Worm (Caenorhabditis elegans) whole organism, L1 larva: ENCODE results near the gene nrde-4.

ENCODE experiments used
- C04F5.9 ChIP-seq: sonication (generic microtip); optimal IDR thresholded peaks from 2 replicates; lab custom pipeline; 2016; ENCODE audit warnings: missing genetic modification characterization, missing compliant biosample characterization
- Y116A8C.19 ChIP-seq: sonication (generic microtip); optimal IDR thresholded peaks from 2 replicates; lab custom pipeline; 2016; ENCODE audit warnings: missing compliant biosample characterization, missing genetic modification characterization, borderline replicate concordance
- ama-1 ChIP-seq: fragments of 150-350 bp; optimal IDR thresholded peaks from 2 replicates; lab custom pipeline; 2014
- ceh-63 ChIP-seq: fragments of 200-800 bp; sonication (Bioruptor generic); optimal IDR thresholded peaks from 2 replicates; lab custom pipeline; 2018; ENCODE audit warnings: mild to moderate bottlenecking, missing genetic modification characterization, missing compliant biosample characterization
- ceh-82 ChIP-seq, 3 experiments: fragments of 150-350 bp in 1 of 3; sonication (generic microtip) in 2 of 3; optimal IDR thresholded peaks; 2 replicates each; lab custom pipeline; 2014 to 2017; ENCODE audit warnings: missing biosample characterization in 3 of 3, missing genetic modification characterization in 3 of 3
- ceh-88 ChIP-seq: fragments of 200-800 bp; sonication (Bioruptor generic); IDR thresholded peaks from 2 replicates; pipeline ENCODE4 v1.3.6; 2022; ENCODE audit warnings: missing genetic modification characterization, missing compliant biosample characterization
- dsc-1 ChIP-seq: sonication (generic microtip); optimal IDR thresholded peaks from 2 replicates; lab custom pipeline; 2016; ENCODE audit warnings: mild to moderate bottlenecking, missing genetic modification characterization, missing compliant biosample characterization
- egl-13 ChIP-seq: sonication (generic microtip); optimal IDR thresholded peaks from 2 replicates; lab custom pipeline; 2016; ENCODE audit warnings: missing genotype, missing genetic modification reagents, missing genetic modification characterization, missing compliant biosample characterization
- ets-5 ChIP-seq: fragments of 200-800 bp; sonication (Bioruptor generic); IDR thresholded peaks from 2 replicates; pipeline ENCODE4 v1.3.6; 2022; ENCODE audit warnings: missing genetic modification characterization, missing compliant biosample characterization
- fkh-4 ChIP-seq: sonication (generic microtip); optimal IDR thresholded peaks from 2 replicates; lab custom pipeline; 2016; ENCODE audit warnings: missing compliant biosample characterization, missing genetic modification characterization, borderline replicate concordance
- fkh-8 ChIP-seq: sonication (generic microtip); optimal IDR thresholded peaks from 2 replicates; lab custom pipeline; 2016; ENCODE audit warnings: mild to moderate bottlenecking, missing genetic modification characterization, missing compliant biosample characterization
- jun-1 ChIP-seq: fragments of 150-350 bp; optimal IDR thresholded peaks from 2 replicates; lab custom pipeline; 2014; ENCODE audit warnings: missing biosample characterization, missing genetic modification reagents, missing genetic modification characterization
- lin-14 ChIP-seq: fragments of 200-800 bp; sonication (Bioruptor generic); optimal IDR thresholded peaks from 2 replicates; lab custom pipeline; 2018; ENCODE audit warnings: mild to moderate bottlenecking, missing genetic modification characterization, moderate library complexity, missing compliant biosample characterization
- lin-39 ChIP-seq: fragments of 150-350 bp; optimal IDR thresholded peaks from 2 replicates; lab custom pipeline; 2014; ENCODE audit warnings: missing biosample characterization, missing genetic modification reagents, missing genetic modification characterization
- nhr-19 ChIP-seq: fragments of 200-800 bp; sonication (Bioruptor generic); conservative IDR thresholded peaks from 2 replicates; pipeline ENCODE4 v1.3.6; 2022; ENCODE audit warnings: missing genetic modification characterization, missing compliant biosample characterization
- nhr-28 ChIP-seq: fragments of 150-350 bp; optimal IDR thresholded peaks from 2 replicates; lab custom pipeline; 2014; ENCODE audit warnings: missing biosample characterization, missing genetic modification characterization
- nhr-47 ChIP-seq: sonication (generic microtip); optimal IDR thresholded peaks from 2 replicates; lab custom pipeline; 2016; ENCODE audit warnings: mild to moderate bottlenecking, missing genetic modification characterization, moderate library complexity, missing compliant biosample characterization
- snpc-4 ChIP-seq: fragments of 150-350 bp; optimal IDR thresholded peaks from 2 replicates; lab custom pipeline; 2014; ENCODE audit warnings: missing biosample characterization, missing genetic modification characterization
- unc-86 ChIP-seq: sonication (generic microtip); optimal IDR thresholded peaks from 2 replicates; lab custom pipeline; 2016; ENCODE audit warnings: missing genetic modification characterization, missing compliant biosample characterization
- unc-98 ChIP-seq: fragments of 200-800 bp; sonication (Bioruptor generic); IDR thresholded peaks from 2 replicates; pipeline ENCODE4 v1.3.6; 2022; ENCODE audit warnings: missing genetic modification characterization, missing compliant biosample characterization

The nrde-4 gene

ce11 chrIV:7611396-7611795 is 42.7 kb downstream of the nrde-4 start:
- TF ChIP-seq ceh-82 (tag; optimal IDR thresholded peaks at IDR 0.05; lab: Kevin White, UChicago) (peak in 1 of 3 experiments; percentile 49), lin-14 (GFP tag; lab: Kevin White, UChicago) (peak; percentile 60), ceh-63 (no peak), C04F5.9 (no peak), fkh-8 (tag; lab: Kevin White, UChicago) (peak; percentile 44), egl-13 (tag; lab: Kevin White, UChicago) (peak; percentile 29), nhr-47 (tag; lab: Kevin White, UChicago) (peak; percentile 6)

DNA sequence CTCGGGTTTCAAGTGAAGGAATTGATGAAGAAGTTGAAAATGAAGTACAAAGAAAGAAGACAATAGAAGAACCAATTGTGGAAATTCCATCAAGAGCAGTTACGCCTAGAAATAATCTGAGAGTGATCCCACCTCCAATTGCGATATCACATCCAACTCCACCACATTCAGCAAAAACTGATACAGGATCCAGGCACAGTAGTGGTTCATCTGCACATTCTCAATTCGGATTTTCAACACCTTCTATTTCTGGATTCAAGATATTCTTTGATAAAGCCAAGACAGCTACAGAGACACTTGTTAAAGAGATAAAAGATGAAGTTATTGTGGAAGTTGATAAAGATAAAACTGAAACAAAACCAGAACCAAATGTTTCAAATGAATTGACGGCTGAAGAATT is 46.0 kb downstream of the nrde-4 start:
- TF ChIP-seq dsc-1 (tag; lab: Kevin White, UChicago): no peak
- no peak for TF ChIP-seq ets-5
- TF ChIP-seq ama-1 (lab: Kevin White, UChicago): no peak
- no peak for TF ChIP-seq nhr-28
- TF ChIP-seq snpc-4 (tag; lab: Kevin White, UChicago): no peak
- no peak for TF ChIP-seq Y116A8C.19 (tag; lab: Kevin White, UChicago)
- TF ChIP-seq jun-1: no peak

DNA sequence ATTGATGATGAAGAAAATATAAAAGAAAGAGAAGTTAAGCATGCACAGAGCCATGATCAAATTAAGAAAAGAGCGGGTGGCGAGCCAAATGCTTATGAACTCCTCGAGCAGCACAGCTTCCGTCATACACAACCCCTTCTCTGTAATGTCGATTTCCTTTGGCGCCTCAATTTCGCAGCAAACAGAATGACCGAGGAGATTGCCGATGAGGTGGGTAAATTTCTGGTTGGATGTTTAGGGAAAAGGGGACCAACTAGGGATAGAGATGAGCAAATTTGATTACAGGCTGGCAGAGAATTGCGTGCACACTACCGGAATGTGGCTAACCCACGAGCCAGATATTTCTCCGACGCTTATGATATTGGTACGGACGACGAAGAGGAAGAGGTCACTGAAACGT is 48.6 kb downstream of the nrde-4 start:
- no peak for TF ChIP-seq ceh-88
- TF ChIP-seq dsc-1 (tag; lab: Kevin White, UChicago): no peak
- no peak for TF ChIP-seq nhr-19 (GFP tag; lab: Robert Waterston, UW)
- TF ChIP-seq lin-39 (tag; lab: Kevin White, UChicago): no peak
- peak; percentile 4 for TF ChIP-seq lin-14 (GFP tag; lab: Kevin White, UChicago)
- no peak for TF ChIP-seq fkh-4 (tag; lab: Kevin White, UChicago)
- TF ChIP-seq unc-86 (tag; lab: Kevin White, UChicago): no peak
- TF ChIP-seq unc-98 (GFP tag; lab: Robert Waterston, UW): no peak
